Worm (Caenorhabditis elegans): ENCODE results near the gene his-16.

ce11 chrII:13838403-13838802 lies 20.5 kb upstream of the his-16 start:
- no peak for TF ChIP-seq pqm-1 (tag; optimal IDR thresholded peaks at IDR 0.05)
- no peak for TF ChIP-seq unc-42 (tag; optimal IDR thresholded peaks at IDR 0.05)

All from whole organism, late embryonic.